Fruit fly (Drosophila melanogaster): ENCODE measurements around the gene CG34447.

- no peak for TF ChIP-seq CG10348 (GFP tag; IDR thresholded peaks at IDR 0.05)
- no peak for TF ChIP-seq CG32121 (GFP tag; IDR thresholded peaks at IDR 0.05)
Observed at dm6 chr2L:2449665-2450064, 29.9 kb upstream of the CG34447 start.
